Fruit fly (Drosophila melanogaster) whole organism: Measurements from ENCODE around the gene RecQ5.

Experiments
- CG8478 ChIP-seq: fragments of >200 bp; optimal IDR thresholded peaks from 2 replicates; lab custom pipeline; 2018; ENCODE audit warnings: inconsistent platforms
- Dll ChIP-seq: fragments of >200 bp; optimal IDR thresholded peaks from 2 replicates; lab custom pipeline; 2017
- pan ChIP-seq: fragments of >200 bp; optimal IDR thresholded peaks from 2 replicates; lab custom pipeline; 2017
- psq ChIP-seq: fragments of >200 bp; optimal IDR thresholded peaks from 2 replicates; lab custom pipeline; 2017
- usp ChIP-seq: fragments of >200 bp; optimal IDR thresholded peaks from 2 replicates; lab custom pipeline; 2017; ENCODE audit warnings: missing biosample characterization, missing genetic modification characterization, mixed read lengths

DNA sequence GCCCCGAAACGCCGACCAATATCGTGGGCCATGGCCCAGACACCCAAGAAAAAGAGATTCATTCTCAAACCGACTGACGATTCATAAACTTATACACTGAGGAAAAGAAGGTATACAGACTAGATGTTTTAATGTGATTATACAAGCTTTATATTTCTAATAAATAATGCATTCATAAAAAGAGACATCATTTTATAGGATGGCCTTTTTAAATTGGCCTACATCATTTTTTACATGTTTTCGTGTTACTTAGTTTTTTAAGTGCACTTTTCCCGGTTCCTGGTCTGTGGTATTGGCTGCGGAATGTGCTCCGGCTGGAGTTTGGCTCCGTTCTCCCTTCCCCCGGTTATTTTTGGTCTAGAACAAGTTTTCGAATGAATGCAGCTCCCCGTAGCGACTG lies 20.7 kb upstream of the RecQ5 start:
- TF ChIP-seq Dll, result no peak
- no peak for TF ChIP-seq CG8478
- no peak for TF ChIP-seq psq
- no peak for TF ChIP-seq usp (GFP tag; lab: Kevin White, UChicago)
- TF ChIP-seq pan (lab: Kevin White, UChicago), result no peak
